Worm (Caenorhabditis elegans) whole organism, late embryonic: ENCODE measurements around the gene K09C6.2.
"Not testable (repeated sequence)": the region's sequence is repeated elsewhere in the genome, so short reads cannot be mapped to it uniquely, and the experiment has no call there.

Source experiments
- K09A11.1 ChIP-seq: sonication (generic microtip); optimal IDR thresholded peaks from 2 replicates; lab custom pipeline; 2017; ENCODE audit warnings: antibody characterized with exemption, mild to moderate bottlenecking, missing genetic modification characterization, missing compliant biosample characterization; ENCODE audit not compliant: insufficient read depth
- ama-1 ChIP-seq: fragments of 150-350 bp; optimal IDR thresholded peaks from 2 replicates; lab custom pipeline; 2014
- ceh-6 ChIP-seq: fragments of 200-800 bp; sonication (Bioruptor generic); optimal IDR thresholded peaks from 2 replicates; lab custom pipeline; 2018; ENCODE audit warnings: mild to moderate bottlenecking, missing genetic modification characterization, missing compliant biosample characterization
- elt-2 ChIP-seq: sonication (generic microtip); optimal IDR thresholded peaks from 2 replicates; lab custom pipeline; 2016; ENCODE audit warnings: missing genetic modification reagents, missing genetic modification characterization, missing compliant biosample characterization
- elt-4 ChIP-seq: sonication (generic microtip); optimal IDR thresholded peaks from 2 replicates; lab custom pipeline; 2016; ENCODE audit warnings: missing genetic modification characterization, missing compliant biosample characterization
- fkh-10 ChIP-seq: fragments of 150-350 bp; optimal IDR thresholded peaks from 2 replicates; lab custom pipeline; 2014; ENCODE audit warnings: missing biosample characterization, missing genetic modification reagents, missing genetic modification characterization
- hlh-30 ChIP-seq: sonication (generic microtip); optimal IDR thresholded peaks from 2 replicates; lab custom pipeline; 2017; ENCODE audit warnings: antibody characterized with exemption, missing genetic modification characterization, missing compliant biosample characterization; ENCODE audit not compliant: insufficient read depth
- npax-4 ChIP-seq: sonication (generic microtip); optimal IDR thresholded peaks from 2 replicates; lab custom pipeline; 2016; ENCODE audit warnings: missing genetic modification characterization, missing compliant biosample characterization
- pha-4 ChIP-seq: fragments of 150-350 bp; optimal IDR thresholded peaks from 2 replicates; lab custom pipeline; 2018; ENCODE audit warnings: missing biosample characterization, missing genetic modification reagents, missing genetic modification characterization
- pqm-1 ChIP-seq: sonication (generic microtip); optimal IDR thresholded peaks from 2 replicates; lab custom pipeline; 2016; ENCODE audit warnings: missing genetic modification characterization, missing compliant biosample characterization
- tbx-2 ChIP-seq: sonication (generic microtip); optimal IDR thresholded peaks from 2 replicates; lab custom pipeline; 2016; ENCODE audit warnings: missing genetic modification characterization, missing compliant biosample characterization
- unc-55 ChIP-seq: sonication (generic microtip); optimal IDR thresholded peaks from 2 replicates; lab custom pipeline; 2017; ENCODE audit warnings: missing biosample characterization, missing genetic modification reagents, missing genetic modification characterization
- unc-86 ChIP-seq: sonication (generic microtip); optimal IDR thresholded peaks from 2 replicates; lab custom pipeline; 2016; ENCODE audit warnings: missing genetic modification characterization, missing compliant biosample characterization

- not testable (repeated sequence) for TF ChIP-seq elt-2; npax-4 (tag; lab: Kevin White, UChicago); K09A11.1 (tag; lab: Kevin White, UChicago); elt-4 (tag; lab: Kevin White, UChicago); pha-4 (tag; lab: Kevin White, UChicago); fkh-10 (GFP tag; lab: Kevin White, UChicago); hlh-30 (tag; lab: Kevin White, UChicago); unc-55 (GFP tag; lab: Kevin White, UChicago); ceh-6 (GFP tag; lab: Kevin White, UChicago); ama-1 (lab: Kevin White, UChicago); unc-86 (tag; lab: Kevin White, UChicago); tbx-2 (tag; lab: Kevin White, UChicago); pqm-1
Measured at ce11 chrV:838984-839471, 17.6 kb upstream of the K09C6.2 start, which contains the start of the genes K09C6.7 and K09C6.10.
